Worm (Caenorhabditis elegans): Measurements from ENCODE around the gene srbc-21.
"Not testable (repeated sequence)": the region's sequence is repeated elsewhere in the genome, so short reads cannot be mapped to it uniquely, and the experiment has no call there.

Gene srbc-21

ce11 chrV:2138287-2138686 lies 17.0 kb upstream of the srbc-21 start:
- no peak for TF ChIP-seq B0310.2 (tag; optimal IDR thresholded peaks at IDR 0.05)
- no peak for TF ChIP-seq tra-4 (tag; optimal IDR thresholded peaks at IDR 0.05)
- TF ChIP-seq pes-1 (GFP tag; IDR thresholded peaks at IDR 0.05): no peak
- no peak for TF ChIP-seq F13C5.2 (tag; optimal IDR thresholded peaks at IDR 0.05)
- no peak for TF ChIP-seq hmg-4 (GFP tag; optimal IDR thresholded peaks at IDR 0.05)
- TF ChIP-seq ceh-36 (tag; optimal IDR thresholded peaks at IDR 0.05): no peak
- no peak for TF ChIP-seq hmbx-1 (tag; optimal IDR thresholded peaks at IDR 0.05)
- TF ChIP-seq ceh-13 (GFP tag; optimal IDR thresholded peaks at IDR 0.05): no peak
- no peak for TF ChIP-seq scrt-1 (GFP tag; IDR thresholded peaks at IDR 0.05)
- no peak for TF ChIP-seq aly-1 (tag; optimal IDR thresholded peaks at IDR 0.05)
- no peak for TF ChIP-seq ama-1 (optimal IDR thresholded peaks at IDR 0.05)
- TF ChIP-seq ets-7 (tag; optimal IDR thresholded peaks at IDR 0.05): no peak
- no peak for TF ChIP-seq tbx-37 (GFP tag; conservative IDR thresholded peaks at IDR 0.05)
- no peak for TF ChIP-seq sea-1 (GFP tag; conservative IDR thresholded peaks at IDR 0.05)
- no peak for TF ChIP-seq hnd-1 (tag; optimal IDR thresholded peaks at IDR 0.05)
- no peak for TF ChIP-seq tbx-11 (GFP tag; IDR thresholded peaks at IDR 0.05)
- TF ChIP-seq flt-1 (GFP tag; IDR thresholded peaks at IDR 0.05): no peak

- no peak for TF ChIP-seq tbx-11 (GFP tag; IDR thresholded peaks at IDR 0.05)
- TF ChIP-seq tbx-37 (GFP tag; conservative IDR thresholded peaks at IDR 0.05): no peak
- TF ChIP-seq ceh-36 (tag; optimal IDR thresholded peaks at IDR 0.05): no peak
- TF ChIP-seq ets-7 (tag; optimal IDR thresholded peaks at IDR 0.05): no peak
- TF ChIP-seq F13C5.2 (tag; optimal IDR thresholded peaks at IDR 0.05): no peak
- no peak for TF ChIP-seq sea-1 (GFP tag; conservative IDR thresholded peaks at IDR 0.05)
- TF ChIP-seq pes-1 (GFP tag; IDR thresholded peaks at IDR 0.05): no peak
- no peak for TF ChIP-seq ama-1 (optimal IDR thresholded peaks at IDR 0.05)
- no peak for TF ChIP-seq hmg-4 (GFP tag; optimal IDR thresholded peaks at IDR 0.05)
- TF ChIP-seq flt-1 (GFP tag; IDR thresholded peaks at IDR 0.05): no peak
- no peak for TF ChIP-seq hmbx-1 (tag; optimal IDR thresholded peaks at IDR 0.05)
- no peak for TF ChIP-seq hnd-1 (tag; optimal IDR thresholded peaks at IDR 0.05)
- no peak for TF ChIP-seq aly-1 (tag; optimal IDR thresholded peaks at IDR 0.05)
- TF ChIP-seq scrt-1 (GFP tag; IDR thresholded peaks at IDR 0.05): no peak
Observed at ce11 chrV:2139918-2140317, 15.4 kb upstream of the srbc-21 start, which contains the start of gene F22F7.7. TSS of gene F22F7.7 (minus strand) at chrV:2140042.

ce11 chrV:2144408-2144807 lies 10.9 kb upstream of the srbc-21 start, which contains the start of gene F22F7.12:
TSS of gene F22F7.12 (minus strand) at chrV:2144508.
- TF ChIP-seq tbx-11 (GFP tag; IDR thresholded peaks at IDR 0.05); tra-4 (tag; optimal IDR thresholded peaks at IDR 0.05); ets-7 (tag; optimal IDR thresholded peaks at IDR 0.05): not testable (repeated sequence)

- no peak for TF ChIP-seq pes-1 (GFP tag; IDR thresholded peaks at IDR 0.05)
- no peak for TF ChIP-seq sea-1 (GFP tag; conservative IDR thresholded peaks at IDR 0.05)
- no peak for TF ChIP-seq tra-4 (tag; optimal IDR thresholded peaks at IDR 0.05)
- TF ChIP-seq ceh-36 (tag; optimal IDR thresholded peaks at IDR 0.05): no peak
- TF ChIP-seq hmbx-1 (tag; optimal IDR thresholded peaks at IDR 0.05): no peak
- no peak for TF ChIP-seq F13C5.2 (tag; optimal IDR thresholded peaks at IDR 0.05)
- no peak for TF ChIP-seq tbx-37 (GFP tag; conservative IDR thresholded peaks at IDR 0.05)
- no peak for TF ChIP-seq aly-1 (tag; optimal IDR thresholded peaks at IDR 0.05)
- no peak for TF ChIP-seq flt-1 (GFP tag; IDR thresholded peaks at IDR 0.05)
- TF ChIP-seq B0310.2 (tag; optimal IDR thresholded peaks at IDR 0.05): no peak
- no peak for TF ChIP-seq tbx-11 (GFP tag; IDR thresholded peaks at IDR 0.05)
- no peak for TF ChIP-seq ama-1 (optimal IDR thresholded peaks at IDR 0.05)
- TF ChIP-seq ceh-13 (GFP tag; optimal IDR thresholded peaks at IDR 0.05): no peak
- TF ChIP-seq ets-7 (tag; optimal IDR thresholded peaks at IDR 0.05): no peak
- TF ChIP-seq hmg-4 (GFP tag; optimal IDR thresholded peaks at IDR 0.05): no peak
- no peak for TF ChIP-seq hnd-1 (tag; optimal IDR thresholded peaks at IDR 0.05)
- TF ChIP-seq scrt-1 (GFP tag; IDR thresholded peaks at IDR 0.05): no peak
Observed at ce11 chrV:2146044-2146443, 9.3 kb upstream of the srbc-21 start, which contains the start of gene str-52. TSS of gene str-52 (minus strand) at chrV:2146144.

ce11 chrV:2146795-2147194 lies 8.5 kb upstream of the srbc-21 start, which contains the start of gene srbc-20:
TSS of gene srbc-20 (plus strand) at chrV:2147095.
- no peak for TF ChIP-seq hnd-1 (tag; optimal IDR thresholded peaks at IDR 0.05)
- TF ChIP-seq ets-7 (tag; optimal IDR thresholded peaks at IDR 0.05): no peak
- no peak for TF ChIP-seq hmg-4 (GFP tag; optimal IDR thresholded peaks at IDR 0.05)
- no peak for TF ChIP-seq ceh-36 (tag; optimal IDR thresholded peaks at IDR 0.05)

- TF ChIP-seq hmg-4 (GFP tag; optimal IDR thresholded peaks at IDR 0.05) (no peak), ceh-36 (tag; optimal IDR thresholded peaks at IDR 0.05) (no peak), B0310.2 (tag; optimal IDR thresholded peaks at IDR 0.05) (no peak), scrt-1 (GFP tag; IDR thresholded peaks at IDR 0.05) (no peak), hmbx-1 (tag; optimal IDR thresholded peaks at IDR 0.05) (no peak), tbx-11 (GFP tag; IDR thresholded peaks at IDR 0.05) (no peak), ets-7 (tag; optimal IDR thresholded peaks at IDR 0.05) (no peak)
Observed at ce11 chrV:2149432-2149831, 5.9 kb upstream of the srbc-21 start, which contains the start of gene C45H4.21. TSS of gene C45H4.21 (minus strand) at chrV:2149532.

ce11 chrV:2150876-2151275 lies 4.5 kb upstream of the srbc-21 start, which contains the start of gene C45H4.13:
TSS of gene C45H4.13 (minus strand) at chrV:2150976.
- TF ChIP-seq ama-1 (optimal IDR thresholded peaks at IDR 0.05) (no peak), hmbx-1 (tag; optimal IDR thresholded peaks at IDR 0.05) (no peak), ceh-13 (GFP tag; optimal IDR thresholded peaks at IDR 0.05) (no peak), ets-7 (tag; optimal IDR thresholded peaks at IDR 0.05) (no peak), hnd-1 (tag; optimal IDR thresholded peaks at IDR 0.05) (no peak), aly-1 (tag; optimal IDR thresholded peaks at IDR 0.05) (no peak), scrt-1 (GFP tag; IDR thresholded peaks at IDR 0.05) (no peak), tbx-37 (GFP tag; conservative IDR thresholded peaks at IDR 0.05) (no peak), tra-4 (tag; optimal IDR thresholded peaks at IDR 0.05) (no peak), sea-1 (GFP tag; conservative IDR thresholded peaks at IDR 0.05) (no peak), F13C5.2 (tag; optimal IDR thresholded peaks at IDR 0.05) (no peak), flt-1 (GFP tag; IDR thresholded peaks at IDR 0.05) (no peak), B0310.2 (tag; optimal IDR thresholded peaks at IDR 0.05) (no peak), ceh-36 (tag; optimal IDR thresholded peaks at IDR 0.05) (no peak), hmg-4 (GFP tag; optimal IDR thresholded peaks at IDR 0.05) (no peak), tbx-11 (GFP tag; IDR thresholded peaks at IDR 0.05) (no peak), pes-1 (GFP tag; IDR thresholded peaks at IDR 0.05) (no peak)

All from whole organism, early embryonic.